Worm (Caenorhabditis elegans): ENCODE results near the gene slc-17.2.

slc-17.2 gene

DNA sequence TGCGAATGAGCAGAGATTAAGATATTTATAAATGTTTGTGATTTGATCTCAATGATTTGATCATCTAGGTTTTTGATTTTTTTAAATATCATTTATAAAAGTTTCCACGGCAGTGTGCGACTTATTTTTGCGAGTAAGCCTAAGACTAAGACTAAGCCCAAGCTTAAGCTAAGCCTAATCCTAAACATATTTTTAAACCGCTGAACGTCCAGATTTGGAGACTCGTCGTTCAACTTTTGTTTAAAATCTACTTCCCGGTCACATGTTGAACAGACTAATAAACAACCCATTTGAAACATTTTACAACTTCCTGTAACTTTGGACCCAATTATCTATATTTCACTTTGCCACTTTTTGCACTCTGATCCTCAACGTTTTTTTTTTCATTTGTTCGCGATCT, 30.8 kb downstream of the slc-17.2 start, which contains the start of gene K04H4.5:
TSS of gene K04H4.5 (plus strand) at position 301 of the 400 bp plus-strand sequence.
- TF ChIP-seq unc-39 (tag; optimal IDR thresholded peaks at IDR 0.05) (no peak), skn-1 (tag; optimal IDR thresholded peaks at IDR 0.05) (no peak), gmeb-1 (tag; optimal IDR thresholded peaks at IDR 0.05) (no peak), nhr-77 (tag; optimal IDR thresholded peaks at IDR 0.05) (no peak), nhr-23 (tag; optimal IDR thresholded peaks at IDR 0.05) (no peak)

DNA sequence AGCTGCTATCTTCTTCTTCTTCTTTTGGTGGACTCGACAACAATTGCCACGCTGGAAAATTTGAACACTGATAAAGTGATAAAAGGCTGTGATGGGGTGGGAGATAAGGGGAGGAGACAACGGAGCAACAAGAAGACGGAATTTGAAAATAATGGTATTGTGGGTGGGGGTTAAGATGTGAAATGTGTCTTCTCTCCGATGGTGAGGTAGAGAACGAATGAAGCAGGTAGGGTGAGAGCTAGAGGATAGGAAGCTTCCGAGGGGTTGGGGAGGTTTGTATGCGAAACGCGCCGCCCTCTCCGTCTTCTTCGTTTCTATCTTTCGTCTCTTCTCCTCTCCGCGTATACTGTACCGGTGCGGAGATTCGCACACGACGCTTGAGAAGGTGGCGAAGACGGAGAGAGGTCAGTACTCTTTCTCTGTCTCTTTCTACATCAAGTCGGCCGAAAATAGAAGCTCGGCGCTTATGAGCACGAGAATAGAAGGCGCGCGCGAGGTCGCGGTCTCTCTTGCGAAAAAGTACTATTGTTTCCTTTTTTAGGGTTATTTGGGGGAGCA, 34.4 kb downstream of the slc-17.2 start, which contains the start of gene chtb-1:
TSS of gene chtb-1 (minus strand) at position 51 of the 558 bp plus-strand sequence.
- TF ChIP-seq nhr-77 (tag; optimal IDR thresholded peaks at IDR 0.05) (no peak), lin-39 (tag; optimal IDR thresholded peaks at IDR 0.05) (no peak), nhr-21 (tag; optimal IDR thresholded peaks at IDR 0.05) (no peak), unc-55 (GFP tag; optimal IDR thresholded peaks at IDR 0.05) (no peak), ceh-16 (tag; optimal IDR thresholded peaks at IDR 0.05) (no peak), C34F6.9 (tag; optimal IDR thresholded peaks at IDR 0.05) (no peak), unc-39 (tag; optimal IDR thresholded peaks at IDR 0.05) (no peak), nhr-25 (tag; optimal IDR thresholded peaks at IDR 0.05) (no peak), alr-1 (tag; optimal IDR thresholded peaks at IDR 0.05) (no peak), nhr-6 (tag; optimal IDR thresholded peaks at IDR 0.05) (no peak), mab-5 (tag; optimal IDR thresholded peaks at IDR 0.05) (no peak), mbf-1 (tag; optimal IDR thresholded peaks at IDR 0.05) (no peak), nhr-237 (tag; optimal IDR thresholded peaks at IDR 0.05) (no peak), Y55F3AM.14 (GFP tag; optimal IDR thresholded peaks at IDR 0.05) (no peak), blmp-1 (tag; optimal IDR thresholded peaks at IDR 0.05; ENCODE audit: insufficient read depth) (no peak), mdl-1 (tag; optimal IDR thresholded peaks at IDR 0.05) (no peak), sma-3 (GFP tag; optimal IDR thresholded peaks at IDR 0.05) (no peak), fos-1 (tag; optimal IDR thresholded peaks at IDR 0.05) (no peak)

DNA sequence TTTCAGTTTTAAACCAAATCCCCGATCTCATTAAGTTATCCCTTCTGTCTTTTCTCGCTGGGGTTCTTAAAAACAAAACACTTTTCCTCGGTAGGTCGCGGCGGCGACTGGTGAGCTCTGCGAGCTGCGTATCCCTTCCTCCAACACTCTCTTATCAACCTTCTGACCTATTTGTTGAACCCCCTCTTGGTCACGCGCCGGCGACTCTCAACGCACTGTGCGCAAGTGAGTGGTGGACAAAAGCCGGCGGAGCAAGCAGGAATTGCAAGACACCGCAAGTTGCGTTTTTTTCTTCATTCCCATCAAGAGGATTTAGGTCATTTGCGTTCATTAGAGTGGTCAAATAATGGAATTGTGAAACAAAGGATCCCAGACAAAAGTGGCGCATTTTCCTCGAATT, 36.1 kb downstream of the slc-17.2 start:
- peak; percentile 16 for TF ChIP-seq F13H6.1 (tag; optimal IDR thresholded peaks at IDR 0.05)
- TF ChIP-seq skn-1 (tag; optimal IDR thresholded peaks at IDR 0.05) = no peak
- TF ChIP-seq crh-2 (tag; optimal IDR thresholded peaks at IDR 0.05) = no peak
- no peak for TF ChIP-seq egl-27 (tag; optimal IDR thresholded peaks at IDR 0.05)
- peak; percentile 41 for TF ChIP-seq nhr-129 (tag; optimal IDR thresholded peaks at IDR 0.05)
- TF ChIP-seq nhr-25 (tag; optimal IDR thresholded peaks at IDR 0.05) = no peak
- no peak for TF ChIP-seq snpc-4 (tag; optimal IDR thresholded peaks at IDR 0.05)
- TF ChIP-seq elt-1 (tag; optimal IDR thresholded peaks at IDR 0.05) = no peak
- TF ChIP-seq nhr-23 (tag; optimal IDR thresholded peaks at IDR 0.05) = no peak
- TF ChIP-seq nhr-77 (tag; optimal IDR thresholded peaks at IDR 0.05) = no peak
- no peak for TF ChIP-seq unc-55 (GFP tag; optimal IDR thresholded peaks at IDR 0.05)
- no peak for TF ChIP-seq ceh-82 (tag; optimal IDR thresholded peaks at IDR 0.05)
- no peak for TF ChIP-seq nhr-12 (tag; optimal IDR thresholded peaks at IDR 0.05)
- TF ChIP-seq sem-4 (tag; optimal IDR thresholded peaks at IDR 0.05) = no peak
- TF ChIP-seq C34F6.9 (tag; optimal IDR thresholded peaks at IDR 0.05) = peak; percentile 36
- no peak for TF ChIP-seq nhr-10 (tag; optimal IDR thresholded peaks at IDR 0.05)

- TF ChIP-seq sma-9 (GFP tag; optimal IDR thresholded peaks at IDR 0.05) (peak; percentile 9), sma-9 (tag; optimal IDR thresholded peaks at IDR 0.05) (no peak), C34F6.9 (tag; optimal IDR thresholded peaks at IDR 0.05) (no peak), nhr-129 (tag; optimal IDR thresholded peaks at IDR 0.05) (peak; percentile 8)
These were observed 43.2 kb downstream of the slc-17.2 start for ce11 chrIII:9346722-9347121.

- TF ChIP-seq nhr-129 (tag; optimal IDR thresholded peaks at IDR 0.05) = peak; percentile 49
- peak; percentile 36 for TF ChIP-seq F13H6.1 (tag; optimal IDR thresholded peaks at IDR 0.05)
- no peak for TF ChIP-seq aly-2 (tag; optimal IDR thresholded peaks at IDR 0.05)
- no peak for TF ChIP-seq nhr-23 (tag; optimal IDR thresholded peaks at IDR 0.05)
These were observed 43.8 kb downstream of the slc-17.2 start for ce11 chrIII:9346114-9346513.

- TF ChIP-seq C34F6.9 (tag; optimal IDR thresholded peaks at IDR 0.05) = no peak
- no peak for TF ChIP-seq nhr-23 (tag; optimal IDR thresholded peaks at IDR 0.05)
- TF ChIP-seq lin-11 (tag; optimal IDR thresholded peaks at IDR 0.05) = no peak
- no peak for TF ChIP-seq fos-1 (tag; optimal IDR thresholded peaks at IDR 0.05)
- no peak for TF ChIP-seq R02D3.7 (tag; optimal IDR thresholded peaks at IDR 0.05)
- TF ChIP-seq unc-62 (GFP tag; optimal IDR thresholded peaks at IDR 0.05) = no peak
- no peak for TF ChIP-seq F13H6.1 (tag; optimal IDR thresholded peaks at IDR 0.05)
- TF ChIP-seq ZK546.5 (tag; optimal IDR thresholded peaks at IDR 0.05) = no peak
- TF ChIP-seq mab-5 (tag; optimal IDR thresholded peaks at IDR 0.05) = no peak
- no peak for TF ChIP-seq nhr-11 (tag; optimal IDR thresholded peaks at IDR 0.05)
- no peak for TF ChIP-seq nhr-237 (tag; optimal IDR thresholded peaks at IDR 0.05)
- no peak for TF ChIP-seq Y55F3AM.14 (GFP tag; optimal IDR thresholded peaks at IDR 0.05)
- no peak for TF ChIP-seq unc-39 (tag; optimal IDR thresholded peaks at IDR 0.05)
These were observed 45.6 kb downstream of the slc-17.2 start, which contains the start of gene emb-9 for ce11 chrIII:9344347-9344746. Gene emb-9, minus strand, starts transcription at chrIII:9344447.

Data from whole organism, L2 larva.